Worm (Caenorhabditis elegans): ENCODE data around the gene wrb-1.

The wrb-1 gene

DNA sequence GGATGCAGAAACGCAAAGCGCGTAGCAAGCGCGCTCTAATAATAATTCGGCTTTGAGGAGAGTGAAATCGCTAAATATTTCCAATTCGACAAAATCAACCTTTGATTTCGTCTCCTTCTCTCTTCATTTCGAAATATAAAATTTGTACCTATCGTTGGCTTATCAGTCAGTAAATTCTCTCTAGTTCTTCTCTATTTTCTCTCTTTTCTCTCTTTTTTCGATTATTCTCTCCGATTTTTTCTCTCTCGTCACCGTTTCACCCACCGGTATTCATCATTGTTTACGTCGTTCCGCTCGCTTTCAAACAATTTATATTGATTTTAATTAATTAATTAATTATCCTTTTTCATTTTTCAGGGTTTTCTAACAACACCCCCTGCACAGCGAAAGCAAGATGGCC lies 40.0 kb upstream of the wrb-1 start, which contains the start of gene cmd-1:
cmd-1 (plus strand) TSS at position 358 of the 400 bp plus-strand sequence.
- TF ChIP-seq pha-4 (tag; optimal IDR thresholded peaks at IDR 0.05) (no peak), elt-3 (tag; optimal IDR thresholded peaks at IDR 0.05) (peak; percentile 31), mab-5 (tag; optimal IDR thresholded peaks at IDR 0.05) (no peak), snpc-4 (tag; optimal IDR thresholded peaks at IDR 0.05) (no peak), ham-2 (GFP tag; optimal IDR thresholded peaks at IDR 0.05) (no peak), nhr-76 (tag; optimal IDR thresholded peaks at IDR 0.05) (no peak), ces-1 (GFP tag; optimal IDR thresholded peaks at IDR 0.05) (peak; percentile 39)

DNA sequence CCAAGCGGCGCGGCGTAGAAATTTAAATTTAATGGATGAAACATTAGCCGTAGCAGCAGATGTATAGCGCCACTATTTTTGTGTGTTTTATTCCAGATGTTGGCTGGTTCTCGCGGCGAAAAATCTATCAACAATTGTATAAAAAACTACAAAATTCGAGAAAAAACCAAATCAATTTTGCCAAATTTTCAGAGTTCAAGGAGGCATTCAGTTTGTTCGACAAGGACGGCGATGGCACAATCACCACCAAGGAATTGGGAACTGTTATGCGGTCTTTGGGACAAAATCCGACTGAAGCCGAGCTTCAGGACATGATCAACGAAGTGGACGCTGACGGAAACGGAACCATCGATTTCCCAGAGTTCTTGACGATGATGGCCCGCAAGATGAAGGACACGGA lies 39.4 kb upstream of the wrb-1 start:
- TF ChIP-seq blmp-1 (tag; optimal IDR thresholded peaks at IDR 0.05): no peak
- TF ChIP-seq sem-2 (GFP tag; optimal IDR thresholded peaks at IDR 0.05): no peak
- TF ChIP-seq unc-39 (tag; optimal IDR thresholded peaks at IDR 0.05): no peak
- no peak for TF ChIP-seq lin-13 (tag; optimal IDR thresholded peaks at IDR 0.05)
- TF ChIP-seq flh-1 (GFP tag; optimal IDR thresholded peaks at IDR 0.05): no peak
- no peak for TF ChIP-seq cnd-1 (tag; optimal IDR thresholded peaks at IDR 0.05)
- no peak for TF ChIP-seq ztf-11 (tag; optimal IDR thresholded peaks at IDR 0.05)
- no peak for TF ChIP-seq nhr-2 (tag; optimal IDR thresholded peaks at IDR 0.05)
- TF ChIP-seq unc-120 (tag; optimal IDR thresholded peaks at IDR 0.05; ENCODE audit: poor library complexity, severe bottlenecking): no peak
- no peak for TF ChIP-seq ceh-43 (GFP tag; optimal IDR thresholded peaks at IDR 0.05)
- no peak for TF ChIP-seq nhr-12 (tag; optimal IDR thresholded peaks at IDR 0.05)
- TF ChIP-seq mls-2 (tag; optimal IDR thresholded peaks at IDR 0.05): no peak

DNA sequence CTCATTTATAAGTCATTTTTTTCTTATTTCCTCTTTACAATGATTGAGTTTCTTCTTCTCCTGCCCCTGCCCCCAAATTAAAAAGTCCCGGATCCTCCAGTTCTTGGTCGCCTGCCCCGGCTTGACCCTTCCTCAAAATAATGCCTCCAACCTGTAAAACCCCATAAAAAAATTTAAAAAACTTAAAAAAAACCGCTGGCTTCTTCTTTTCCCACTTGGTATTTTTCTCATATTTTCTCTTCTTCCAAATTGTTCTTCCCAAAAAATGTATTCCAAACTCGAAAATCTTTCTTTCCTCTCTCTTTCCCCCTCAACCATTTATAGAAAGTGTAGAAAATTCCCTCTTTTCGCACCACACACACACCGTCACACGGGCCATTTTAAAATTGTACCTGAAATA lies 38.4 kb upstream of the wrb-1 start:
- TF ChIP-seq blmp-1 (tag; optimal IDR thresholded peaks at IDR 0.05) (no peak), lin-32 (GFP tag; optimal IDR thresholded peaks at IDR 0.05) (no peak), mep-1 (tag; optimal IDR thresholded peaks at IDR 0.05) (no peak), bed-3 (GFP tag; optimal IDR thresholded peaks at IDR 0.05) (no peak), snpc-4 (tag; optimal IDR thresholded peaks at IDR 0.05) (no peak), mls-2 (tag; optimal IDR thresholded peaks at IDR 0.05) (no peak), elt-3 (tag; optimal IDR thresholded peaks at IDR 0.05) (no peak), unc-62 (GFP tag; optimal IDR thresholded peaks at IDR 0.05) (no peak), pha-4 (tag; optimal IDR thresholded peaks at IDR 0.05) (no peak), nhr-12 (tag; optimal IDR thresholded peaks at IDR 0.05) (no peak), flh-1 (GFP tag; optimal IDR thresholded peaks at IDR 0.05) (no peak), elt-1 (tag; optimal IDR thresholded peaks at IDR 0.05; ENCODE audit: borderline replicate concordance, insufficient read depth) (no peak), nhr-28 (tag; optimal IDR thresholded peaks at IDR 0.05) (no peak), lin-13 (tag; optimal IDR thresholded peaks at IDR 0.05) (no peak), M03D4.4 (tag; optimal IDR thresholded peaks at IDR 0.05) (no peak)

DNA sequence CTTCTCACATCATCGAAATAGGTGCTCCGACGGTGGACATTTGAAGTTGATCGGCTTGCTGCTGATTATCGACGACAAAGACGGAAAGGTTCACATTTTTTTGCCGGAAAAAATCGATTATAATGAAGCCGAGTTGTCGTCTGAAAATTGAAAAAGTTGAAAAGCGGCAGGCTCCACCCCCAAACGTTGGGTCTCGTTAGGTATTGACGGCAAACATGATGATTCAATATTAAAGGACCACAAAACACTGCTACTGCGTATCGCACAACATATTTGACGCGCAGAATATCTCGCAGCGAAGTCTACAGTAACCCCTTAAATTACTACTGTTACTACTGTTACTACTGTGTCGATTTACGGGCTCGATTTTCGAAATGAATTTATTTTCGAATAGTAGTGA lies 37.6 kb upstream of the wrb-1 start:
- TF ChIP-seq mls-2 (tag; optimal IDR thresholded peaks at IDR 0.05) (no peak), cnd-1 (tag; optimal IDR thresholded peaks at IDR 0.05) (no peak), nhr-237 (tag; optimal IDR thresholded peaks at IDR 0.05) (no peak), mab-5 (tag; optimal IDR thresholded peaks at IDR 0.05) (no peak), tbx-8 (GFP tag; optimal IDR thresholded peaks at IDR 0.05) (no peak), lsy-2 (tag; optimal IDR thresholded peaks at IDR 0.05) (no peak), nhr-76 (tag; optimal IDR thresholded peaks at IDR 0.05) (no peak), flh-1 (GFP tag; optimal IDR thresholded peaks at IDR 0.05) (no peak), ceh-39 (tag; optimal IDR thresholded peaks at IDR 0.05) (no peak), sem-2 (GFP tag; optimal IDR thresholded peaks at IDR 0.05) (no peak), pha-4 (tag; optimal IDR thresholded peaks at IDR 0.05) (no peak), mep-1 (tag; optimal IDR thresholded peaks at IDR 0.05) (no peak), sptf-1 (tag; optimal IDR thresholded peaks at IDR 0.05) (no peak), ceh-43 (GFP tag; optimal IDR thresholded peaks at IDR 0.05) (no peak), elt-3 (tag; optimal IDR thresholded peaks at IDR 0.05) (no peak), ham-2 (GFP tag; optimal IDR thresholded peaks at IDR 0.05) (no peak)

DNA sequence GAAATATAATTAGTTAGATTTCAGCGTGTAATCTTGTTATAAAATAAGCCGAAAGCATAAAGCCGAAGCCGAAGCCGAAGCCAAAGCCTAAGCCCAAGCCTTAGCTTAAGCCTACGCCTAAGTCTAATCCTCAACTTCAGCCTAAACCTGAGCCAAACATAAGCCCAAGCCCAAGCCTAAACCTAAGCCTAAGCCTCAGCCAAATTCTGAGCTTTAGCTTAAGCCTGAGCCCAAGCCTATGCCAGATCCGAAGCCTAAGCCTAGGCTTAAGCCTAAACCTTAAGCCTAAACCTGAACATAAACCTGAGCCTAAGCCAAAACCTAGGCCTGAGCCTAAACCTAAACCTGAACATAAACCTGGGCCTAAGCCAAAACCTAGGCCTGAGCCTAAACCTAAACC lies 35.2 kb upstream of the wrb-1 start:
- TF ChIP-seq lsy-2 (tag; optimal IDR thresholded peaks at IDR 0.05) (no peak), nhr-237 (tag; optimal IDR thresholded peaks at IDR 0.05) (no peak), elt-3 (tag; optimal IDR thresholded peaks at IDR 0.05) (no peak), nhr-76 (tag; optimal IDR thresholded peaks at IDR 0.05) (no peak), nhr-2 (tag; optimal IDR thresholded peaks at IDR 0.05) (no peak)

All from whole organism, mixed stage, embryonic.